Worm (Caenorhabditis elegans) whole organism, L2 larva: Measurements from ENCODE around the gene ZC513.3.

Source experiments
- C34F6.9 ChIP-seq: fragments of 150-350 bp; optimal IDR thresholded peaks from 2 replicates; lab custom pipeline; 2014; ENCODE audit warnings: missing biosample characterization, missing genetic modification characterization
- F13H6.1 ChIP-seq: sonication (generic microtip); optimal IDR thresholded peaks from 2 replicates; lab custom pipeline; 2016; ENCODE audit warnings: missing genetic modification characterization, missing compliant biosample characterization
- R02D3.7 ChIP-seq: fragments of 150-350 bp; optimal IDR thresholded peaks from 2 replicates; lab custom pipeline; 2014; ENCODE audit warnings: missing biosample characterization, missing genetic modification characterization
- ZK546.5 ChIP-seq: sonication (generic microtip); optimal IDR thresholded peaks from 2 replicates; lab custom pipeline; 2017; ENCODE audit warnings: missing biosample characterization, missing genetic modification characterization
- alr-1 ChIP-seq: fragments of 150-350 bp; optimal IDR thresholded peaks from 2 replicates; lab custom pipeline; 2014; ENCODE audit warnings: missing biosample characterization, missing genetic modification characterization
- ama-1 ChIP-seq: fragments of 150-350 bp; optimal IDR thresholded peaks from 2 replicates; lab custom pipeline; 2018; ENCODE audit warnings: inconsistent platforms
- blmp-1 ChIP-seq: sonication (generic microtip); optimal IDR thresholded peaks from 2 replicates; lab custom pipeline; 2017; ENCODE audit warnings: missing genetic modification characterization, mild to moderate bottlenecking, missing compliant biosample characterization, antibody characterized with exemption, moderate library complexity; ENCODE audit not compliant: insufficient read depth
- ceh-16 ChIP-seq: fragments of 150-350 bp; optimal IDR thresholded peaks from 2 replicates; lab custom pipeline; 2014; ENCODE audit warnings: missing biosample characterization, missing genetic modification characterization
- ceh-82 ChIP-seq: fragments of 150-350 bp; optimal IDR thresholded peaks from 2 replicates; lab custom pipeline; 2014; ENCODE audit warnings: missing biosample characterization, missing genetic modification characterization
- crh-2 ChIP-seq: sonication (generic microtip); optimal IDR thresholded peaks from 2 replicates; lab custom pipeline; 2017; ENCODE audit warnings: missing biosample characterization, missing genetic modification characterization
- dmd-4 ChIP-seq: sonication (generic microtip); optimal IDR thresholded peaks from 2 replicates; lab custom pipeline; 2017; ENCODE audit warnings: missing biosample characterization, missing genetic modification characterization
- egl-27 ChIP-seq: sonication (generic microtip); optimal IDR thresholded peaks from 3 replicates; lab custom pipeline; 2017; ENCODE audit warnings: missing biosample characterization, missing genetic modification reagents, missing genetic modification characterization
- gmeb-1 ChIP-seq: fragments of 150-350 bp; optimal IDR thresholded peaks from 2 replicates; lab custom pipeline; 2014; ENCODE audit warnings: missing biosample characterization, missing genetic modification characterization
- lin-11 ChIP-seq: fragments of 150-350 bp; sonication (generic microtip); optimal IDR thresholded peaks from 2 replicates; lab custom pipeline; 2014; ENCODE audit warnings: missing biosample characterization, missing genetic modification characterization, inconsistent platforms, mixed read lengths
- lin-13 ChIP-seq: fragments of 150-350 bp; optimal IDR thresholded peaks from 2 replicates; lab custom pipeline; 2014; ENCODE audit warnings: missing biosample characterization, missing genetic modification reagents, missing genetic modification characterization
- lin-39 ChIP-seq: fragments of 150-350 bp; optimal IDR thresholded peaks from 2 replicates; lab custom pipeline; 2014; ENCODE audit warnings: missing biosample characterization, missing genetic modification reagents, missing genetic modification characterization
- mab-5 ChIP-seq: fragments of 150-350 bp; optimal IDR thresholded peaks from 2 replicates; lab custom pipeline; 2014; ENCODE audit warnings: missing biosample characterization, missing genetic modification characterization
- mdl-1 ChIP-seq, 2 experiments: fragments of 150-350 bp in 1 of 2; sonication (generic microtip) in 1 of 2; optimal IDR thresholded peaks; 2 replicates each; lab custom pipeline; 2017; ENCODE audit warnings: missing biosample characterization in 2 of 2, missing genetic modification characterization in 2 of 2
- nhr-10 ChIP-seq: sonication (generic microtip); optimal IDR thresholded peaks from 2 replicates; lab custom pipeline; 2017; ENCODE audit warnings: missing biosample characterization, missing genetic modification characterization
- nhr-12 ChIP-seq: fragments of 150-350 bp; optimal IDR thresholded peaks from 2 replicates; lab custom pipeline; 2014; ENCODE audit warnings: missing biosample characterization, missing genetic modification characterization
- nhr-129 ChIP-seq: fragments of 150-350 bp; optimal IDR thresholded peaks from 2 replicates; lab custom pipeline; 2014; ENCODE audit warnings: missing biosample characterization, missing genetic modification characterization
- nhr-21 ChIP-seq: fragments of 150-350 bp; optimal IDR thresholded peaks from 2 replicates; lab custom pipeline; 2014; ENCODE audit warnings: missing biosample characterization, missing genetic modification characterization
- nhr-237 ChIP-seq: fragments of 150-350 bp; optimal IDR thresholded peaks from 2 replicates; lab custom pipeline; 2014; ENCODE audit warnings: missing biosample characterization, missing genetic modification characterization
- nhr-25 ChIP-seq: fragments of 150-350 bp; sonication (generic microtip); optimal IDR thresholded peaks from 3 replicates; lab custom pipeline; 2014; ENCODE audit warnings: missing biosample characterization, missing genetic modification characterization
- nhr-6 ChIP-seq: fragments of 150-350 bp; optimal IDR thresholded peaks from 2 replicates; lab custom pipeline; 2014; ENCODE audit warnings: missing biosample characterization, missing genetic modification characterization
- nhr-77 ChIP-seq: fragments of 150-350 bp; optimal IDR thresholded peaks from 2 replicates; lab custom pipeline; 2014; ENCODE audit warnings: missing biosample characterization, missing genetic modification characterization
- peb-1 ChIP-seq: fragments of 150-350 bp; optimal IDR thresholded peaks from 2 replicates; lab custom pipeline; 2014; ENCODE audit warnings: missing biosample characterization, missing genetic modification characterization
- sem-4 ChIP-seq: fragments of 150-350 bp; optimal IDR thresholded peaks from 2 replicates; lab custom pipeline; 2014; ENCODE audit warnings: missing biosample characterization, missing genetic modification reagents, missing genetic modification characterization
- skn-1 ChIP-seq: sonication (generic microtip); optimal IDR thresholded peaks from 2 replicates; lab custom pipeline; 2017; ENCODE audit warnings: missing biosample characterization, missing genetic modification characterization
- sma-9 ChIP-seq, 2 experiments: fragments of 150-350 bp in 1 of 2; sonication (generic microtip) in 1 of 2; optimal IDR thresholded peaks; 2 replicates each; lab custom pipeline; 2014 to 2016; ENCODE audit warnings: missing genetic modification characterization in 2 of 2, mild to moderate bottlenecking in 1 of 2, missing biosample characterization in 1 of 2, missing compliant biosample characterization in 1 of 2, missing genetic modification reagents in 1 of 2, moderate library complexity in 1 of 2
- snpc-4 ChIP-seq: fragments of 150-350 bp; optimal IDR thresholded peaks from 2 replicates; lab custom pipeline; 2014; ENCODE audit warnings: missing biosample characterization, missing genetic modification characterization
- unc-62 ChIP-seq: fragments of 150-350 bp; optimal IDR thresholded peaks from 2 replicates; lab custom pipeline; 2014; ENCODE audit warnings: missing biosample characterization, missing genetic modification reagents, missing genetic modification characterization
- zag-1 ChIP-seq: fragments of 150-350 bp; optimal IDR thresholded peaks from 2 replicates; lab custom pipeline; 2014; ENCODE audit warnings: missing biosample characterization, missing genetic modification characterization
- ztf-1 ChIP-seq: fragments of 200-800 bp; sonication (Bioruptor generic); conservative IDR thresholded peaks from 2 replicates; pipeline ENCODE4 v1.3.6; 2022; ENCODE audit warnings: missing genetic modification characterization, missing compliant biosample characterization
- ztf-11 ChIP-seq: sonication (generic microtip); optimal IDR thresholded peaks from 2 replicates; lab custom pipeline; 2017; ENCODE audit warnings: missing biosample characterization, missing genetic modification characterization

Gene ZC513.3

ce11 chrV:8044957-8045356 lies 1.8 kb upstream of the ZC513.3 start (continued):
- no peak for TF ChIP-seq skn-1

ce11 chrV:8050059-8050677 lies 3.4 kb downstream of the ZC513.3 start:
- no peak for TF ChIP-seq C34F6.9 (tag; lab: Kevin White, UChicago)
- no peak for TF ChIP-seq nhr-10 (tag; lab: Kevin White, UChicago)
- no peak for TF ChIP-seq egl-27 (tag; lab: Kevin White, UChicago)
- TF ChIP-seq nhr-25 = no peak
- no peak for TF ChIP-seq ceh-82 (tag; lab: Kevin White, UChicago)
- no peak for TF ChIP-seq lin-39
- no peak for TF ChIP-seq dmd-4
- no peak for TF ChIP-seq lin-13 (GFP tag; lab: Kevin White, UChicago)
- TF ChIP-seq ZK546.5 (tag; lab: Kevin White, UChicago) = no peak
- TF ChIP-seq peb-1 = no peak
- no peak for TF ChIP-seq nhr-6
- no peak for TF ChIP-seq mab-5
- TF ChIP-seq nhr-237 (tag; lab: Kevin White, UChicago) = no peak
- no peak for TF ChIP-seq R02D3.7 (tag; lab: Kevin White, UChicago)
- TF ChIP-seq alr-1 (tag; lab: Kevin White, UChicago) = no peak

- TF ChIP-seq nhr-12 (tag; lab: Kevin White, UChicago) (no peak), lin-39 (no peak)
Measured at ce11 chrV:8050811-8051210, 4.0 kb downstream of the ZC513.3 start, which contains the start of gene col-43. TSS of gene col-43 (minus strand) at chrV:8050911.

- TF ChIP-seq unc-62 (GFP tag; lab: Kevin White, UChicago) (no peak), sma-9 (GFP tag; optimal IDR thresholded peaks at IDR 0.05; lab: Kevin White, UChicago) (no peak), sma-9 (tag; optimal IDR thresholded peaks at IDR 0.05; lab: Kevin White, UChicago) (no peak), F13H6.1 (tag; lab: Kevin White, UChicago) (no peak), ama-1 (lab: Kevin White, UChicago) (no peak), snpc-4 (no peak), dmd-4 (no peak)
Measured at ce11 chrV:8051851-8052250, 5.0 kb downstream of the ZC513.3 start, which contains the start of gene sth-1. TSS of gene sth-1 (plus strand) at chrV:8052151.

ce11 chrV:8054130-8054529 lies 7.3 kb downstream of the ZC513.3 start, which contains the start of gene ZC513.2:
TSS of gene ZC513.2 (plus strand) at chrV:8054430.
- TF ChIP-seq ceh-16 (no peak), nhr-77 (tag; lab: Kevin White, UChicago) (no peak)

ce11 chrV:8055170-8055569 lies 8.4 kb downstream of the ZC513.3 start:
- TF ChIP-seq blmp-1 (tag; lab: Kevin White, UChicago) = peak; percentile 14
- TF ChIP-seq sem-4 (tag; lab: Kevin White, UChicago) = no peak

- no peak for TF ChIP-seq zag-1 (tag; lab: Kevin White, UChicago)
- TF ChIP-seq gmeb-1 (tag; lab: Kevin White, UChicago) = no peak
- TF ChIP-seq lin-11 = no peak
- TF ChIP-seq ztf-11 = no peak
- TF ChIP-seq ztf-1 (GFP tag; lab: Robert Waterston, UW) = no peak
- TF ChIP-seq nhr-6 = no peak
- no peak for TF ChIP-seq nhr-129 (tag; lab: Kevin White, UChicago)
- TF ChIP-seq nhr-10 (tag; lab: Kevin White, UChicago) = no peak
- no peak for TF ChIP-seq nhr-25
- TF ChIP-seq skn-1 = no peak
- no peak for TF ChIP-seq ama-1 (lab: Kevin White, UChicago)
- TF ChIP-seq nhr-237 (tag; lab: Kevin White, UChicago) = no peak
- no peak for TF ChIP-seq dmd-4
- TF ChIP-seq nhr-21 (tag; lab: Kevin White, UChicago) = no peak
- no peak for TF ChIP-seq F13H6.1 (tag; lab: Kevin White, UChicago)
- TF ChIP-seq mdl-1 (tag; optimal IDR thresholded peaks at IDR 0.05; lab: Kevin White, UChicago) = no peak
- TF ChIP-seq crh-2 (tag; lab: Kevin White, UChicago) = no peak
- TF ChIP-seq, all 48 proteins: peak for 0
Measured at ce11 chrV:8058359-8058758, 11.6 kb downstream of the ZC513.3 start, which contains the start of gene str-138. TSS of gene str-138 (plus strand) at chrV:8058659.
